Worm (Caenorhabditis elegans) whole organism, L3 larva: ENCODE data around the gene ubh-2.

Experiments used
- R02D3.7 ChIP-seq: fragments of 150-350 bp; optimal IDR thresholded peaks from 2 replicates; lab custom pipeline; 2014; ENCODE audit warnings: missing biosample characterization, missing genetic modification characterization
- aly-2 ChIP-seq: fragments of 150-350 bp; optimal IDR thresholded peaks from 2 replicates; lab custom pipeline; 2014; ENCODE audit warnings: missing biosample characterization, missing genetic modification characterization
- ama-1 ChIP-seq: fragments of 150-350 bp; optimal IDR thresholded peaks from 2 replicates; lab custom pipeline; 2018
- ceh-16 ChIP-seq: sonication (generic microtip); optimal IDR thresholded peaks from 2 replicates; lab custom pipeline; 2017; ENCODE audit warnings: missing biosample characterization, missing genetic modification characterization
- egl-27 ChIP-seq: sonication (generic microtip); optimal IDR thresholded peaks from 4 replicates; lab custom pipeline; 2017; ENCODE audit warnings: missing biosample characterization, missing genetic modification reagents, missing genetic modification characterization
- elt-1 ChIP-seq: fragments of 150-350 bp; optimal IDR thresholded peaks from 2 replicates; lab custom pipeline; 2014; ENCODE audit warnings: missing biosample characterization, missing genetic modification characterization
- elt-2 ChIP-seq: sonication (generic microtip); optimal IDR thresholded peaks from 2 replicates; lab custom pipeline; 2016; ENCODE audit warnings: missing genetic modification reagents, mild to moderate bottlenecking, missing genetic modification characterization, missing compliant biosample characterization
- eor-1 ChIP-seq, 2 experiments: fragments of 150-350 bp; optimal IDR thresholded peaks; 2 replicates each; lab custom pipeline; 2014 to 2018; ENCODE audit warnings: missing biosample characterization in 2 of 2, missing genetic modification characterization in 2 of 2
- fkh-10 ChIP-seq: sonication (generic microtip); optimal IDR thresholded peaks from 2 replicates; lab custom pipeline; 2017; ENCODE audit warnings: missing biosample characterization, missing genetic modification reagents, missing genetic modification characterization
- fos-1 ChIP-seq: fragments of 150-350 bp; optimal IDR thresholded peaks from 2 replicates; lab custom pipeline; 2014; ENCODE audit warnings: missing biosample characterization, missing genetic modification characterization
- lin-15B ChIP-seq: fragments of 150-350 bp; optimal IDR thresholded peaks from 2 replicates; lab custom pipeline; 2014; ENCODE audit warnings: missing biosample characterization, missing genetic modification characterization
- lin-39 ChIP-seq: fragments of 150-350 bp; optimal IDR thresholded peaks from 2 replicates; lab custom pipeline; 2018; ENCODE audit warnings: missing biosample characterization, missing genetic modification reagents, missing genetic modification characterization
- mml-1 ChIP-seq: fragments of 150-350 bp; sonication (generic microtip); optimal IDR thresholded peaks from 3 replicates; lab custom pipeline; 2014; ENCODE audit warnings: missing biosample characterization, missing genetic modification characterization
- nhr-12 ChIP-seq: fragments of 150-350 bp; optimal IDR thresholded peaks from 2 replicates; lab custom pipeline; 2014; ENCODE audit warnings: missing biosample characterization, missing genetic modification characterization
- nhr-237 ChIP-seq: fragments of 150-350 bp; optimal IDR thresholded peaks from 2 replicates; lab custom pipeline; 2014; ENCODE audit warnings: missing biosample characterization, missing genetic modification characterization
- nhr-25 ChIP-seq: sonication (generic microtip); optimal IDR thresholded peaks from 2 replicates; lab custom pipeline; 2017; ENCODE audit warnings: missing biosample characterization, missing genetic modification characterization
- nhr-28 ChIP-seq: fragments of 150-350 bp; optimal IDR thresholded peaks from 2 replicates; lab custom pipeline; 2014; ENCODE audit warnings: missing biosample characterization, missing genetic modification characterization
- nhr-43 ChIP-seq: sonication (generic microtip); optimal IDR thresholded peaks from 2 replicates; lab custom pipeline; 2016; ENCODE audit warnings: mild to moderate bottlenecking, missing genetic modification characterization, missing compliant biosample characterization; ENCODE audit not compliant: poor library complexity, severe bottlenecking
- nhr-67 ChIP-seq: fragments of 150-350 bp; optimal IDR thresholded peaks from 2 replicates; lab custom pipeline; 2014; ENCODE audit warnings: missing biosample characterization, missing genetic modification characterization
- nhr-76 ChIP-seq: fragments of 150-350 bp; sonication (generic microtip); optimal IDR thresholded peaks from 5 replicates; lab custom pipeline; 2014; ENCODE audit warnings: missing biosample characterization, missing genetic modification characterization
- nhr-77 ChIP-seq: fragments of 150-350 bp; optimal IDR thresholded peaks from 2 replicates; lab custom pipeline; 2014; ENCODE audit warnings: missing biosample characterization, missing genetic modification characterization
- pqm-1 ChIP-seq: fragments of 150-350 bp; optimal IDR thresholded peaks from 2 replicates; lab custom pipeline; 2017; ENCODE audit warnings: missing biosample characterization, missing genetic modification characterization, inconsistent platforms
- sea-2 ChIP-seq: fragments of 150-350 bp; sonication (generic microtip); optimal IDR thresholded peaks from 4 replicates; lab custom pipeline; 2014; ENCODE audit warnings: missing biosample characterization, missing genetic modification reagents, missing genetic modification characterization
- skn-1 ChIP-seq: fragments of 150-350 bp; optimal IDR thresholded peaks from 2 replicates; lab custom pipeline; 2014; ENCODE audit warnings: missing biosample characterization, missing genetic modification characterization
- snpc-4 ChIP-seq: fragments of 150-350 bp; optimal IDR thresholded peaks from 2 replicates; lab custom pipeline; 2014; ENCODE audit warnings: missing biosample characterization, missing genetic modification characterization
- tbx-2 ChIP-seq: sonication (generic microtip); optimal IDR thresholded peaks from 2 replicates; lab custom pipeline; 2016; ENCODE audit warnings: mild to moderate bottlenecking, missing genetic modification characterization, missing compliant biosample characterization
- unc-39 ChIP-seq: sonication (generic microtip); optimal IDR thresholded peaks from 4 replicates; lab custom pipeline; 2017; ENCODE audit warnings: missing biosample characterization, missing genetic modification characterization
- zag-1 ChIP-seq: fragments of 150-350 bp; optimal IDR thresholded peaks from 2 replicates; lab custom pipeline; 2014; ENCODE audit warnings: missing biosample characterization, missing genetic modification characterization
- ztf-4 ChIP-seq: fragments of 150-350 bp; optimal IDR thresholded peaks from 2 replicates; lab custom pipeline; 2014; ENCODE audit warnings: missing biosample characterization, missing genetic modification characterization

ubh-2 gene

DNA sequence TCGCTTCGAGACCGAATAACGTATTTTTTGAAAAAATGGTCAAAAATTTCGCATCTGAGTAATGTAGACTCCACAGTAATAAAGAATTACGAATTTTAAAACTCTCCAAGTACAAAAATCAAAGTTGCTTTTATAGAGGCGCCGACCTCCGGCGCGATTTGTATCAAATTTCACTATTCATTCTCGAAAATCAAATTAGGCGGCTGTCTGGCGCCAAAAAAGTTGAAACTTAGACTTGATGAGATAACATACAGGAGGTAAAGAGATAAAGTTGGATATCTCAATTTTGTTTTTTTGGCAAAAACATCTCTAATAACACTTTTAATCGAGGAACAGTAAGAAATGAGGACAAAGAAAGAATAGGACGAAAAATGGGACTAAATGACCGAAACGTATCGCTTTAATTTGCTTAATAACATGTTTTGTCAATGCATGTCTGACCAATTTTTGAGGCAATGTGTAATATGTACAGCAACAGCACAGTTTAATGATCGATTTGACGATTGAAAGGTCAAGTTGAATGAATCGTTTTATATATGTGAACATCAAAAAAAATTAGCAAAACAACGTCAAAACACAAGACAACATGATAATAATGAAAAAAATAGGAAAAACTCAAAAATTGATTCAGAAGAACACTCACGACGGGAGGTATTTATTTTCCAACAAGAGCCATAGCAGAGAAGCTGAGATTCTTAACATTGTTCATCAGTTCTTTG, 3.2 kb downstream of the ubh-2 start:
- TF ChIP-seq sea-2 (no peak), unc-39 (no peak), tbx-2 (tag; lab: Kevin White, UChicago) (no peak), nhr-76 (tag; lab: Kevin White, UChicago) (no peak)
- TF ChIP-seq, all 47 proteins: peak for 0

DNA sequence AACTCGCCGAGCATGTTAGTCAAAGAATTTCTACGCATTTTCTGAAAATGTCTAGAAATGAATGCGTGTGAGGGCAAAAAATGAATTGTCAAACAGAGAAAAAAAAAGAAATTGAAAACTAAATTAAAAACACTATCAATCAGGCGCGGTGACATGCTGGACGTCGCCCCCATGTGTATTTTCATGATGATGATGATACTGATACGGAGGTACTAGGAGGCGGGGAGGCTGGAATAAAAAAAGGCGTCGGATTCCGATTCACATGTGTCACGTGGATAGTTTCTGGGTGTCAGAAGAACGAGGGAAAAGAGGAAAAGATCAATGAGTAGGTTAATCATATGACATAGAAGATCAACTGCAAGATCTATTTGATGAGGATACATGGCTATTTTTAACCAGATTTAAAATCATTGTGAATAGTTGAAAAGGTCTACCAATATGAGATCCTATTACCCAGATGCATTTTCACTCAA, 4.2 kb downstream of the ubh-2 start, which contains the start of gene W01A11.7:
Gene W01A11.7 (minus strand): TSS at position 51 of the 473 bp plus-strand sequence.
- TF ChIP-seq elt-2 (tag; lab: Kevin White, UChicago): no peak
- TF ChIP-seq nhr-77 (tag; lab: Kevin White, UChicago): no peak
- no peak for TF ChIP-seq nhr-237 (tag; lab: Kevin White, UChicago)
- no peak for TF ChIP-seq ama-1 (lab: Kevin White, UChicago)
- TF ChIP-seq elt-1: no peak
- no peak for TF ChIP-seq aly-2 (tag; lab: Kevin White, UChicago)
- TF ChIP-seq, all 47 proteins: peak for 0

DNA sequence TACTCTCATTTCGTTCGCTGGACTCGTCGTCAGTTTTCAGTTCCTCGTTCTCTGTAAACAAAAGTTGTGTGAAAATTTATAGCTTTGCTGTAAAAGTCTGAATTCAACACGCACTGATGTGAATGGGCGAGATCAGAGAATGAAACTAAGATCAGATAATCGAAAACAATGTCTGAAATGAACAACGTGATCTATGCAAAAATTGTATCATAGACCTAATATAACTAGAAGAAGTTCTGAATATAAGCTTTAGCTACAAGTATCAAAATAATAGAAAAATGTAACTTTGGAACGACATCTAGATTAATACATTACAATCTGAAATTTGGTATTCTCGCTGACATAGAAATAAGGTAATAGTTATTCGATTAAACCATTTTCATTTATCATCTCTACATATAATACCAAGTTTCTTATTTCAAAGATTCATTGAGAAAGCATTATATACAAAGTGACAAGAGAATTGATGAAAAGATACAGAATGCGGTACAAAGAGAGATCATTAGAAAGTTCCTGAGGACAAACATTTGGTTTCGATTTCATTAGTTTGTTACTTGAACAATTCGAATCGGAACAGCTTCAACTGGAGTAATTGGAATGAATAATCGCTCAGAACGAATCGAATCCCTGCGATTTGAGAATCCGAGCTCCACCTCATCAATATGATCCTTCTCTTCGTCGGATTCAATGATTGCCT, 5.3 kb downstream of the ubh-2 start, which contains the start of gene moc-2:
Gene moc-2 (minus strand): TSS at position 51 of the 697 bp plus-strand sequence.
- TF ChIP-seq tbx-2 (tag; lab: Kevin White, UChicago): no peak
- no peak for TF ChIP-seq nhr-12 (tag; lab: Kevin White, UChicago)
- TF ChIP-seq lin-39 (tag; lab: Kevin White, UChicago): no peak
- TF ChIP-seq skn-1 (tag; lab: Kevin White, UChicago): no peak
- no peak for TF ChIP-seq fkh-10 (GFP tag; lab: Kevin White, UChicago)
- no peak for TF ChIP-seq nhr-237 (tag; lab: Kevin White, UChicago)
- no peak for TF ChIP-seq nhr-43 (tag; lab: Kevin White, UChicago)
- TF ChIP-seq, all 47 proteins: peak for 0

DNA sequence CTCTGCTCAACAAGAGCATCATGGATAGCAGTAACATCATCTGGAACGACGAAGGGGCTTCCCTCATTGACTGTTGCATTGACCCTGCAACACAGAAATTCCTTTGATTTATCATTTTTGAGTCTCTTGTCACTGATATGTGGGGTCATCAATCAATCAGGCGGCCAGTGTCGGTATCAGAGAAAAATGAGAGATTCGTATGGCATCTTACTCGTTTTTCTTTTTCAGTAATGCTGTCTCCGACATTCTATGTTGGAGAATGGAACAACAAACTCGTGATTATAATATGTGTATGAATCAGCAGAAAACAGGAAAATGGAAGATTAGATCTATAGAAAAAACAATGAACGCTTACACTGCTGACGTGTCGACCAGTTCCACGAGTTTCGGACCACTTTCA, 6.5 kb downstream of the ubh-2 start:
- TF ChIP-seq egl-27 (no peak), R02D3.7 (tag; lab: Kevin White, UChicago) (no peak), ama-1 (lab: Kevin White, UChicago) (no peak), lin-39 (tag; lab: Kevin White, UChicago) (peak; percentile 39), mml-1 (tag; lab: Kevin White, UChicago) (no peak), lin-15B (tag; lab: Kevin White, UChicago) (no peak), ceh-16 (tag; lab: Kevin White, UChicago) (no peak), zag-1 (tag; lab: Kevin White, UChicago) (no peak), nhr-28 (tag; lab: Kevin White, UChicago) (no peak), pqm-1 (no peak), eor-1 (tag; optimal IDR thresholded peaks at IDR 0.05; lab: Kevin White, UChicago) (no peak), nhr-43 (tag; lab: Kevin White, UChicago) (no peak), nhr-25 (tag; lab: Kevin White, UChicago) (peak; percentile 0), snpc-4 (no peak)

DNA sequence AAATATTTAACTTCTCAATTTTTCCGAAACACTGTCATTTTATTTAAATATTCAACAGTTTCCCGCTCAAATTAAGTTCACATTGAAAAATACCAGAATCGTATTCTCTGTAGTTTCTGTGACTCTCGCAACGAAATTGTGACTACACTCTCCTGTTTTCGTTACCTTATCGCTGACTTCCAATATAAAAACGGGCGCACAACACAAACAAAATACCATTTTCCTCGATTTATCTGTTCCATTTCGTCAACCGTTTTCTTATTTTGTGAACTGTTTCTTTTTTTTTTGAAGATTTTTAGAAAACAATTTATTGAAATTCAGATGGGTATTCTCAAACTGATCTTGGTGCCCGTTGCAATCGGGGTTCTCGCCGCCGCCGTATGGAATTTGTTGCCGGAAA, 10.7 kb downstream of the ubh-2 start, which contains the start of gene W01A11.1:
Gene W01A11.1 (plus strand): TSS at position 322 of the 400 bp plus-strand sequence.
- no peak for TF ChIP-seq nhr-67 (tag; lab: Kevin White, UChicago)
- peak; percentile 37 for TF ChIP-seq elt-2 (tag; lab: Kevin White, UChicago)

DNA sequence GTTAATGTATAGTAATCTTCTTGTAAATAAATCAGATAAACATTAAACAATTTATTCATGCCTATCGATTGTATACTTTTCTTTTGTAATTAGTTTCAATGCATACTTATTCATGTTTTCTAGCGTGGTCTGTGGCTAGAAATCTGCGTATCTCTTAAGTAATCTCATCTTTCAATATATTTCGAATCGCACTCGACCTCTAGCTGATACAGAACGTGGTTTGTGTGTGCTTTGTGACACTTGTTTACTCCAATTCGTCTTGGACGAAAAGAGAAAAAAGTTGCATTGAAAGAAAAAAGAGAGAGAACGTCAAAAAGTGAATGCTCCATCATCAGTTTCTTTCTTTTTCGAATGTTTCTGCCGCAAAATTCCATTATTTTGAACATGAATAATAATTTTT, 11.2 kb downstream of the ubh-2 start:
- TF ChIP-seq elt-1 (peak; percentile 47), ztf-4 (tag; lab: Kevin White, UChicago) (no peak), fos-1 (no peak)
